Fruit fly (Drosophila melanogaster) Kc167 (cell line): ENCODE results near the gene CG34265.

Experiments used
- Myc ChIP-seq: fragments of >200 bp; optimal IDR thresholded peaks from 2 replicates; lab custom pipeline; 2017; ENCODE audit warnings: missing external identifiers
- Sin3A ChIP-seq: fragments of >200 bp; optimal IDR thresholded peaks from 2 replicates; lab custom pipeline; 2018; ENCODE audit warnings: missing external identifiers
- h ChIP-seq: fragments of >200 bp; optimal IDR thresholded peaks from 3 replicates; lab custom pipeline; 2018; ENCODE audit warnings: missing external identifiers
- insv ChIP-seq: fragments of >200 bp; optimal IDR thresholded peaks from 3 replicates; lab custom pipeline; 2018; ENCODE audit warnings: missing external identifiers
- psq ChIP-seq: fragments of >200 bp; optimal IDR thresholded peaks from 2 replicates; lab custom pipeline; 2017; ENCODE audit warnings: missing external identifiers
- ttk ChIP-seq: sonication (Bioruptor generic); optimal IDR thresholded peaks from 2 replicates; lab custom pipeline; 2017; ENCODE audit warnings: missing external identifiers

The CG34265 gene

dm6 chr3L:3249997-3250774 is 18.1 kb upstream of the CG34265 start:
- TF ChIP-seq insv (lab: Kevin White, UChicago) = no peak
- TF ChIP-seq h (lab: Kevin White, UChicago) = no peak
- no peak for TF ChIP-seq Myc (lab: Kevin White, UChicago)
- no peak for TF ChIP-seq Sin3A (lab: Kevin White, UChicago)
- TF ChIP-seq ttk (lab: Kevin White, UChicago) = no peak
- no peak for TF ChIP-seq psq (lab: Kevin White, UChicago)

- TF ChIP-seq h (lab: Kevin White, UChicago) (no peak), psq (lab: Kevin White, UChicago) (no peak), insv (lab: Kevin White, UChicago) (no peak), ttk (lab: Kevin White, UChicago) (no peak), Sin3A (lab: Kevin White, UChicago) (no peak), Myc (lab: Kevin White, UChicago) (no peak)
These were observed 17.2 kb upstream of the CG34265 start for dm6 chr3L:3250922-3251658.

- TF ChIP-seq Myc (lab: Kevin White, UChicago) = no peak
- no peak for TF ChIP-seq Sin3A (lab: Kevin White, UChicago)
- no peak for TF ChIP-seq h (lab: Kevin White, UChicago)
- TF ChIP-seq insv (lab: Kevin White, UChicago) = no peak
These were observed 16.4 kb upstream of the CG34265 start for dm6 chr3L:3251659-3252490.

DNA sequence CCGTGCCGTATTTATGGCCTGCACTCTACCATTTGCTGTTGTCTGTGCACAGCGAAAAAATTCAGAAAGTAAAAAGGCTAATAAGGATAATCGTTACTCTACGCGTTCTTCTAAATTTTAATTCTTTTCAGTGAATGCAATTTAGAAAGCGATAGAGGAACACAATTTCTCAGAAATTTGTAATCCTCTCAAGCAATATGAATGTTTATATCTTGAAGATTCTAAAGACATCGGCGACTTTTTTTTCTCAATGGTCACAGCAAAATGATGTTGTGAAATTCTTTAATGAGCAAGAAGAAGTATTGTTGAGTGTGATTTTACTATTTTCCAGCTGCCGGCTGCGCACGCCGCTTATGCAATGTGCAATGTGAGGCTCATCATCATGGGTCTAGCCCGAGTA is 15.4 kb upstream of the CG34265 start:
- TF ChIP-seq insv (lab: Kevin White, UChicago) (no peak), psq (lab: Kevin White, UChicago) (no peak), ttk (lab: Kevin White, UChicago) (no peak), Sin3A (lab: Kevin White, UChicago) (no peak), Myc (lab: Kevin White, UChicago) (no peak), h (lab: Kevin White, UChicago) (no peak)

- TF ChIP-seq h (lab: Kevin White, UChicago) (no peak), insv (lab: Kevin White, UChicago) (no peak), psq (lab: Kevin White, UChicago) (no peak), ttk (lab: Kevin White, UChicago) (no peak), Sin3A (lab: Kevin White, UChicago) (no peak), Myc (lab: Kevin White, UChicago) (no peak)
These were observed 14.6 kb upstream of the CG34265 start for dm6 chr3L:3253631-3254030.

DNA sequence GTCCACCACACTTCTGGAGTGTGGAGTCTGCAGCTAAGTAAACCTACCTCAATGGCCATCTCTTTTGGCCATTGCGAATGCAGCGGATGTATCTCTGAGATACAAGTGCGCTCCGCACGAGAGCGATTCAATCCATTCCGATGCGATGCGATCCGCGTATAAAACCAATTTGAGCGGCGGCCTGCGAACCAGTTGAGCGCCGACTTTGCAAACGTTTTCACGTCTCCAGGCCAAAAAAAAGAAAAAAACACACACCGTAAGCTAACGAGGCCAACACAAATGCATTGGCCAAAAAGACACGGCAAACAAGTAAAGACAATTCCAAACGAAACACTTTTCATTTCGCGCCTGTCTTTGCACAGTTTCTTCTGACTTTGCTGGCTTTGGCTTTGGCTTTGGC is 10.6 kb upstream of the CG34265 start, which contains the start of gene ckd:
ckd (plus strand) TSS at position 189 of the 400 bp plus-strand sequence.
- no peak for TF ChIP-seq psq (lab: Kevin White, UChicago)

DNA sequence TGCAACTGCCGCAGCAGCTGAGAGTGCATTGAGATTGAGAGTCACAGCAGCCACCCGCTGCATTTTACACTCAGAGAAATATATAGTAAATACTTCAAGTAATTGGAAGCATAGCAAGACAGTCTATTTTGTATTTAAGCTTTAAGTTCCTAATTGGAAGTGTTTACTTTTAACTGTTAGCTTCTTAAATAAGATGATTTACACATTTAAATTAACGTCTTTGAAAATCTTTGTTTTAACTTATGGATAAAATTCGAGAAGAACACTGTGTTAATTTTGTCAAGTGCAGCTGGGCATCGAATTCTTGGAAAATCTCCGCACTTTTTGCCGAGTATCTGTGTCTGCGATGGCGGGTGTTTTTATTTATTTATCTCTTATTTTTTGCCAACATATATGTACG is 8.6 kb upstream of the CG34265 start:
- TF ChIP-seq ttk (lab: Kevin White, UChicago) = no peak
- TF ChIP-seq h (lab: Kevin White, UChicago) = no peak
- TF ChIP-seq Myc (lab: Kevin White, UChicago) = no peak
- TF ChIP-seq psq (lab: Kevin White, UChicago) = no peak
- TF ChIP-seq Sin3A (lab: Kevin White, UChicago) = no peak
- TF ChIP-seq insv (lab: Kevin White, UChicago) = no peak

dm6 chr3L:3261642-3262041 is 6.6 kb upstream of the CG34265 start:
- TF ChIP-seq Sin3A (lab: Kevin White, UChicago) (no peak), psq (lab: Kevin White, UChicago) (no peak), Myc (lab: Kevin White, UChicago) (no peak), insv (lab: Kevin White, UChicago) (no peak), h (lab: Kevin White, UChicago) (no peak), ttk (lab: Kevin White, UChicago) (no peak)

DNA sequence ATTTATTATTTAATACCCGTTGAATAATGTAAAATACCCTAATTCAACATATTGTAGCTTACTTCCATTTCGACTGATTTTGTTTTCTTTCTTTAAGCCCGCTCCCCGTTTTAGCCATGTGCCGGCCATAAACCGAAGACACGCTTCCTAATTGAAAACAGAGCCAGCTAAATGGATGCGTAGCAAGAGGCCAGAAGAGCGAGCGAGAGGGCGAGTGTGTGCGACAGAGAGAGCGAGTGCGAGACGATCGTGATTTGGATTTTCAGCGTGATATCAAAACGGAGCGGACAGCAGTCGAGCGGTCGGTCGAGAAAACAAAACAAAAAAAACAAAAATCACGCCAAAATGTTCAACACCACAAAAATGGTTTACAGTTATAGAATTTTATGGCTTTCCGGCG is 2.0 kb upstream of the CG34265 start:
- no peak for TF ChIP-seq h (lab: Kevin White, UChicago)
- no peak for TF ChIP-seq Sin3A (lab: Kevin White, UChicago)
- no peak for TF ChIP-seq insv (lab: Kevin White, UChicago)
- TF ChIP-seq ttk (lab: Kevin White, UChicago) = no peak
- TF ChIP-seq Myc (lab: Kevin White, UChicago) = no peak
- TF ChIP-seq psq (lab: Kevin White, UChicago) = no peak

- no peak for TF ChIP-seq insv (lab: Kevin White, UChicago)
- no peak for TF ChIP-seq ttk (lab: Kevin White, UChicago)
- TF ChIP-seq Sin3A (lab: Kevin White, UChicago) = no peak
- TF ChIP-seq psq (lab: Kevin White, UChicago) = no peak
- TF ChIP-seq h (lab: Kevin White, UChicago) = no peak
- no peak for TF ChIP-seq Myc (lab: Kevin White, UChicago)
These were observed 2.5 kb downstream of the CG34265 start, which contains the start of gene CG14960 for dm6 chr3L:3270736-3271135. CG14960 (plus strand) TSS chr3L:3271036.
